Fruit fly (Drosophila melanogaster): ENCODE data around the gene Ocrl.

Ocrl gene

dm6 chrX:1944245-1945114 is 21.7 kb downstream of the Ocrl start:
- TF ChIP-seq CG13204 (GFP tag; optimal IDR thresholded peaks at IDR 0.05) (no peak), gl (tag; optimal IDR thresholded peaks at IDR 0.05) (no peak), CG8301 (tag; optimal IDR thresholded peaks at IDR 0.05) (peak; percentile 17), EcR (GFP tag; optimal IDR thresholded peaks at IDR 0.05) (no peak), Pif1A (GFP tag; optimal IDR thresholded peaks at IDR 0.05) (no peak), fd96Ca (GFP tag; IDR thresholded peaks at IDR 0.05) (peak; percentile 58; the same call in 1 of the 3 replicates), CG32121 (GFP tag; IDR thresholded peaks at IDR 0.05) (no peak), CG8159 (tag; optimal IDR thresholded peaks at IDR 0.05) (peak; percentile 30), CG4496 (GFP tag; IDR thresholded peaks at IDR 0.05) (no peak), CG15710 (tag; optimal IDR thresholded peaks at IDR 0.05) (peak; percentile 4), CG10348 (GFP tag; IDR thresholded peaks at IDR 0.05) (no peak), CG34367 (tag; optimal IDR thresholded peaks at IDR 0.05) (no peak), rn (GFP tag; IDR thresholded peaks at IDR 0.05) (no peak), CG9948 (tag; optimal IDR thresholded peaks at IDR 0.05) (peak; percentile 5), CG12605 (GFP tag; IDR thresholded peaks at IDR 0.05) (no peak), D1 (tag; optimal IDR thresholded peaks at IDR 0.05) (no peak), Snoo (tag; optimal IDR thresholded peaks at IDR 0.05) (peak; percentile 65), Pif1B (GFP tag; optimal IDR thresholded peaks at IDR 0.05) (no peak), CG14655 (GFP tag; optimal IDR thresholded peaks at IDR 0.05) (no peak), Ets98B (GFP tag; IDR thresholded peaks at IDR 0.05) (no peak), CG17806 (tag; optimal IDR thresholded peaks at IDR 0.05) (peak; percentile 26)

- TF ChIP-seq Ets98B (GFP tag; IDR thresholded peaks at IDR 0.05) (no peak), EcR (GFP tag; optimal IDR thresholded peaks at IDR 0.05) (peak; percentile 95)
These were observed 22.5 kb downstream of the Ocrl start for dm6 chrX:1945241-1945640.

DNA sequence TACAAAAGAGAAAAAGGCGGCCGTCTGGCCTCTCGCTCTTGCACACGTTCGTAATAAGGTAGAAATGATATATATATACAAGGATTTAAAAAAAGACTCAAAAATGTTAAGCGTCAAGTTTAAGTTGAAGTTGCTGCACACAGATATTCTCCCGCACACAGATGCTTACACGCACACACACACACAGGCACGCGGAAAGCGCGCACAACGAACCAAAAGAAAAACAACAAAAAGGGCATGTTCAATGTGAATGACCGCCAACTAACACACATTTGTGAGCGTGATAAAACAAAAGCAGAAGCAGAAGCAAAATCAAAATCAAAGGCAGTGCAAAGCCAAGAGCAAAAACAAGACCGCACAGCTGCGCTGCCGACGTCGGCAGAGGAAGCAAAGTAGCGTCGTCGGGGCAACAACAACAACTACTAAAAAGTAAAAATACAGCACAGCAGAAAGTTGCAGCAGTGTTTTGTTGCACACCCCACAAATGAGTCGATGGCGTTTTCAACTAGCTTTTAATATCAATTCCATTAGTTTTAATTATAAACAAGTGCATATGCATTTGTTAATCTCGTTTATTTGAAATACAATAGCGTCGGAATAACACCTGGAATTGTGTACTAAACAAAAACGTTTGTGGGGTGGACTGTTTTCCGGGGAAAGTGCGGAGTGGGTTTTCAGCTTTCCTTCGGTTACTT is 24.5 kb downstream of the Ocrl start:
- TF ChIP-seq CG34367 (tag; optimal IDR thresholded peaks at IDR 0.05) (peak; percentile 97), CG12605 (GFP tag; IDR thresholded peaks at IDR 0.05) (peak; percentile 97), D1 (tag; optimal IDR thresholded peaks at IDR 0.05) (peak; percentile 94), CG13204 (GFP tag; optimal IDR thresholded peaks at IDR 0.05) (peak; percentile 93), Pif1B (GFP tag; optimal IDR thresholded peaks at IDR 0.05) (peak; percentile 98), CG9948 (tag; optimal IDR thresholded peaks at IDR 0.05) (peak; percentile 98), CG14655 (GFP tag; optimal IDR thresholded peaks at IDR 0.05) (peak; percentile 99), CG8159 (tag; optimal IDR thresholded peaks at IDR 0.05) (peak; percentile 96), rn (GFP tag; IDR thresholded peaks at IDR 0.05) (peak; percentile 95), Ets98B (GFP tag; IDR thresholded peaks at IDR 0.05) (peak; percentile 98), fd96Ca (GFP tag; IDR thresholded peaks at IDR 0.05) (peak; percentile 99), CG17806 (tag; optimal IDR thresholded peaks at IDR 0.05) (peak; percentile 97), CG15710 (tag; optimal IDR thresholded peaks at IDR 0.05) (peak; percentile 97), Pif1A (GFP tag; optimal IDR thresholded peaks at IDR 0.05) (peak; percentile 99), CG4496 (GFP tag; IDR thresholded peaks at IDR 0.05) (peak; percentile 99), gl (tag; optimal IDR thresholded peaks at IDR 0.05) (peak; percentile 92), CG8301 (tag; optimal IDR thresholded peaks at IDR 0.05) (peak; percentile 98), CG32121 (GFP tag; IDR thresholded peaks at IDR 0.05) (peak; percentile 98), Snoo (tag; optimal IDR thresholded peaks at IDR 0.05) (peak; percentile 98), EcR (GFP tag; optimal IDR thresholded peaks at IDR 0.05) (peak; percentile 96), CG10348 (GFP tag; IDR thresholded peaks at IDR 0.05) (peak; percentile 65)

DNA sequence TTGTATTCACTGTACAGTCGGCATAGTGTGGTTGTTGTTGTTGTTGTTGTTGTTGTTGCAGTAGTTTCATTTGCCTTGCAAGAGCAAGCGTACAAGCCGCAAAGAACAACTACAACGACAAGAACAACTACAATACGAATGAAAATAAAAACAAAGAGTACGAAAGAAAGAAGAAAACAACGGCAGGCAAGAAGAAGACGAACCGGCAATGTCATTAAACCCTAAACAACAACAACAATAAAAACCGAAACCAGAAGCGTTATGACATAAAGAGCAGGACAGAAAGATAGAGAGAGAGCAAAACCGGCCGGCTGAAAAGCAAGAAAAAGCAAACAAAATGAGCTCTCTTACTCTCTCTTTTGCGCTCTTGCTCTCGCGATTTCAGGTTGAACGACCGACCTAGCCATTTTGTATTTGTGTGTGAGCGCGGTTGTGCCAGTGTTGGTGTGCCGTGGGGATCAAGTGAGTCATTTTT is 25.2 kb downstream of the Ocrl start:
- peak; percentile 10 for TF ChIP-seq gl (tag; optimal IDR thresholded peaks at IDR 0.05)
- no peak for TF ChIP-seq CG10348 (GFP tag; IDR thresholded peaks at IDR 0.05)
- no peak for TF ChIP-seq CG34367 (tag; optimal IDR thresholded peaks at IDR 0.05)
- no peak for TF ChIP-seq CG8159 (tag; optimal IDR thresholded peaks at IDR 0.05)
- TF ChIP-seq CG14655 (GFP tag; optimal IDR thresholded peaks at IDR 0.05), result no peak
- peak; percentile 100 for TF ChIP-seq EcR (GFP tag; optimal IDR thresholded peaks at IDR 0.05)
- no peak for TF ChIP-seq fd96Ca (GFP tag; IDR thresholded peaks at IDR 0.05)
- peak; percentile 40 for TF ChIP-seq Pif1A (GFP tag; optimal IDR thresholded peaks at IDR 0.05)
- peak; percentile 26 for TF ChIP-seq CG13204 (GFP tag; optimal IDR thresholded peaks at IDR 0.05)
- TF ChIP-seq CG17806 (tag; optimal IDR thresholded peaks at IDR 0.05), result no peak
- no peak for TF ChIP-seq rn (GFP tag; IDR thresholded peaks at IDR 0.05)
- no peak for TF ChIP-seq CG12605 (GFP tag; IDR thresholded peaks at IDR 0.05)
- TF ChIP-seq CG4496 (GFP tag; IDR thresholded peaks at IDR 0.05), result no peak
- no peak for TF ChIP-seq CG8301 (tag; optimal IDR thresholded peaks at IDR 0.05)
- TF ChIP-seq Pif1B (GFP tag; optimal IDR thresholded peaks at IDR 0.05), result no peak
- TF ChIP-seq CG32121 (GFP tag; IDR thresholded peaks at IDR 0.05), result no peak
- TF ChIP-seq CG15710 (tag; optimal IDR thresholded peaks at IDR 0.05), result peak; percentile 5
- no peak for TF ChIP-seq Ets98B (GFP tag; IDR thresholded peaks at IDR 0.05)

DNA sequence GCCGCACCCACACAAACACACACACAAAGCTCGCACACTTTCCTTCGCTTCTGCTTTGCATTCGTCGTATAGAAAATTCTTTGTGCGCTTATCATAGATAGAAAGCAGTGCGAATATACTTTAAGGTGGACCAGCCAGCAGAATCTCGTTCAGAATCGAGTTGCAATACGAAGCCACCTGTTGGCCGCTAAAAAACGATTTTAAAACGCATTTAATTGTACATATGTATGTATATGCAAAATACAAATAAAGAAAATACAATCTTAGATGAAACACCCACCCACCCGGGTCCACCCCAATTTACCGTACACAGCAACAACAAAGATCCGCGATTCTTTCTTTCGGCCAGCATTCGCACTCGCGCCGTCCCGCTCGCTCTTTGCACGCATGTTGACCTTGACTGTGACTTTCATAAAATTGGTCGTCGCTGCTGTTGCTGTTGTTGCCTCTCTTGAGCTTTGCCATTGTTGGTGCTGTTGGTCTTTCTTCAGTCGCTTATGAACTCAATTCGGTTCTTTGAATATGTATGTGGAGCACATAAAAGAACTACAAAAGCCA is 25.8 kb downstream of the Ocrl start:
- TF ChIP-seq fd96Ca (GFP tag; IDR thresholded peaks at IDR 0.05) (peak; percentile 97), CG32121 (GFP tag; IDR thresholded peaks at IDR 0.05) (peak; percentile 94), CG14655 (GFP tag; optimal IDR thresholded peaks at IDR 0.05) (peak; percentile 95), D1 (tag; optimal IDR thresholded peaks at IDR 0.05) (peak; percentile 44), CG9948 (tag; optimal IDR thresholded peaks at IDR 0.05) (peak; percentile 85), CG34367 (tag; optimal IDR thresholded peaks at IDR 0.05) (peak; percentile 91), CG8159 (tag; optimal IDR thresholded peaks at IDR 0.05) (peak; percentile 99), rn (GFP tag; IDR thresholded peaks at IDR 0.05) (peak; percentile 84), CG4496 (GFP tag; IDR thresholded peaks at IDR 0.05) (peak; percentile 98), CG17806 (tag; optimal IDR thresholded peaks at IDR 0.05) (peak; percentile 88), CG13204 (GFP tag; optimal IDR thresholded peaks at IDR 0.05) (peak; percentile 66), Snoo (tag; optimal IDR thresholded peaks at IDR 0.05) (peak; percentile 90), CG15710 (tag; optimal IDR thresholded peaks at IDR 0.05) (peak; percentile 86), Pif1A (GFP tag; optimal IDR thresholded peaks at IDR 0.05) (peak; percentile 93), gl (tag; optimal IDR thresholded peaks at IDR 0.05) (peak; percentile 69), EcR (GFP tag; optimal IDR thresholded peaks at IDR 0.05) (no peak), Ets98B (GFP tag; IDR thresholded peaks at IDR 0.05) (peak; percentile 94), CG10348 (GFP tag; IDR thresholded peaks at IDR 0.05) (no peak), CG8301 (tag; optimal IDR thresholded peaks at IDR 0.05) (peak; percentile 95), CG12605 (GFP tag; IDR thresholded peaks at IDR 0.05) (peak; percentile 96), Pif1B (GFP tag; optimal IDR thresholded peaks at IDR 0.05) (peak; percentile 93)
